Worm (Caenorhabditis elegans) whole organism, young adult: ENCODE results near the gene rhr-2.
A peak's percentile ranks its signal among the peaks of the same experiment; 100 is the strongest.

ENCODE experiments used
- Y53F4B.3 ChIP-seq: fragments of 200-800 bp; sonication (Bioruptor generic); IDR thresholded peaks from 2 replicates; pipeline ENCODE4 v1.3.6; 2022; ENCODE audit warnings: missing genetic modification reagents, missing genetic modification characterization, missing compliant biosample characterization
- lin-26 ChIP-seq: fragments of 200-800 bp; sonication (Bioruptor generic); IDR thresholded peaks from 2 replicates; pipeline ENCODE4 v1.3.6; 2022; ENCODE audit warnings: missing genetic modification reagents, missing genetic modification characterization, missing compliant biosample characterization
- lin-54 ChIP-seq: fragments of 200-800 bp; sonication (Bioruptor generic); optimal IDR thresholded peaks from 2 replicates; lab custom pipeline; 2018; ENCODE audit warnings: mild to moderate bottlenecking, missing genetic modification characterization, missing compliant biosample characterization
- snpc-4 ChIP-seq, 5 experiments: fragments of 150-350 bp in 1 of 5; sonication (generic microtip) in 4 of 5; optimal IDR thresholded peaks; 2 replicates each; lab custom pipeline; 2014 to 2018; ENCODE audit warnings: missing genetic modification characterization in 5 of 5, missing biosample characterization in 3 of 5, antibody characterized with exemption in 2 of 5, mild to moderate bottlenecking in 2 of 5, missing compliant biosample characterization in 2 of 5, missing genotype in 2 of 5, moderate library complexity in 2 of 5, missing genetic modification reagents in 1 of 5

DNA sequence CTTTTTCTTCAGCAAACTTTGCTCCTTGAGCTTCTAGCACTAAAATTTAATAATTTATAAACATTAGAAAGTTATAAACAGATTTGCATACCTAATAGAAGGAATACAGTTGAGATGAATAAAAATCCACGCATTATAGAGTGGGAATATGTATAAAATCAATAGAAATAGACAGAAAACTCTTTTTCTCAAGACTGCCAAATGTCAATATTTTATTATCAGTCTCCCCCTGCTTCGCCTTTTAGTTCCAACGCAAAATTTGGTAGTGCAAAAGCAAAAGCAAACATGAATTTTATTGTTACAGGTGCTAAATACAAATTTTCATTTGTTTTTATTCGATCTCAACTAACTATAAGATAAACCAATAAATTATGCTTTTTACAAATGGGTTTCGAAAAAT, 32.9 kb upstream of the rhr-2 start, which contains the start of gene T04F3.4:
- TF ChIP-seq Y53F4B.3 (GFP tag; lab: Robert Waterston, UW): no peak
- no peak for TF ChIP-seq snpc-4 (GFP tag; optimal IDR thresholded peaks at IDR 0.05; lab: Kevin White, UChicago)
- peak in 1 of 4 experiments; percentile 2 for TF ChIP-seq snpc-4 (tag; optimal IDR thresholded peaks at IDR 0.05; lab: Kevin White, UChicago)
- no peak for TF ChIP-seq lin-54 (GFP tag; lab: Kevin White, UChicago)
- no peak for TF ChIP-seq lin-26
